In the genomic region with DNA sequence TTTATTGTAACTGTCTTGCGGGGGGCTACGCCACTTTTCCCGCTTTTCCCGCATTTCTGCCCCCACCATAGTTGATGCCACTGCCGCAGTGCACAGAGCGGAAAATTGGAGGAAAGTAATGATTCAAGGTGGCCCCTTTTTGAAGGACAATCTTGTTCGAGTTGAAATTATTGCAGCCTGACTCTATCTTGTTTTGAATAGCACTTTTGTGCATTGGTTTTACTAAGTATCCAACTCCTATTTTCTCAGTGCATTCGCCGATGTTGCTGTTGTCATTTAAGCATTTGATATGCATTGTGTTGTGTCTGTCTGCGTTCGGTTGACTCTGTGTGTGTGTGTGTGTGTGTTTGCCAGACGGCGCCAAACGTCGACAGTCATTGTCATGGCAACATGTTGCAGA, we compare ENCODE assay signal across 4 fruit fly cellular contexts.
TF ChIP-seq lines count a peak whose summit lies in the region.

No protein-coding gene starts in this region.

- no peak for TF ChIP-seq CTCF in whole organism, embryonic (GFP tag; optimal IDR thresholded peaks at IDR 0.05; lab: Kevin White, UChicago)

TF ChIP-seq in whole organism, embryonic, 481 proteins besides CTCF, POLR2A, EP300 and RAD21 (continues in another document):
- TF ChIP-seq sim (GFP tag; IDR thresholded peaks at IDR 0.05; lab: Robert Waterston, UW) (no peak), Mad (GFP tag; optimal IDR thresholded peaks at IDR 0.05; lab: Kevin White, UChicago) (no peak), Xrp1 (GFP tag; IDR thresholded peaks at IDR 0.05; lab: Robert Waterston, UW) (peak; percentile 38; the same call in 1 of the 2 replicates), CG13624 (GFP tag; optimal IDR thresholded peaks at IDR 0.05; lab: Kevin White, UChicago) (no peak), CG10979 (tag; optimal IDR thresholded peaks at IDR 0.05; lab: Kevin White, UChicago) (peak; percentile 16), row (GFP tag; IDR thresholded peaks at IDR 0.05; lab: Robert Waterston, UW) (no peak), CG18262 (tag; optimal IDR thresholded peaks at IDR 0.05; lab: Kevin White, UChicago) (peak; percentile 1), dmrt11E (tag; optimal IDR thresholded peaks at IDR 0.05; lab: Kevin White, UChicago) (peak; percentile 6), onecut (GFP tag; IDR thresholded peaks at IDR 0.05; lab: Robert Waterston, UW) (no peak), CG10147 (GFP tag; optimal IDR thresholded peaks at IDR 0.05; lab: Kevin White, UChicago) (no peak), ci (GFP tag; IDR thresholded peaks at IDR 0.05; lab: Robert Waterston, UW) (peak; percentile 51; the same call in 1 of the 3 replicates), Sox102F (GFP tag; optimal IDR thresholded peaks at IDR 0.05; lab: Kevin White, UChicago) (peak; percentile 16), gsb (GFP tag; IDR thresholded peaks at IDR 0.05; lab: Robert Waterston, UW) (no peak), unpg (GFP tag; optimal IDR thresholded peaks at IDR 0.05; lab: Kevin White, UChicago) (peak; percentile 9), CG1603 (tag; optimal IDR thresholded peaks at IDR 0.05; lab: Kevin White, UChicago) (peak; percentile 40), CG14050 (GFP tag; IDR thresholded peaks at IDR 0.05; lab: Robert Waterston, UW) (no peak), CG2712 (tag; optimal IDR thresholded peaks at IDR 0.05; lab: Kevin White, UChicago) (peak; percentile 12), sqz (GFP tag; optimal IDR thresholded peaks at IDR 0.05; lab: Kevin White, UChicago) (no peak), vvl (GFP tag; IDR thresholded peaks at IDR 0.05; lab: Robert Waterston, UW) (no peak), chif (GFP tag; optimal IDR thresholded peaks at IDR 0.05; lab: Kevin White, UChicago) (peak in 1 of 2 experiments; percentile 9), ems (GFP tag; optimal IDR thresholded peaks at IDR 0.05; lab: Kevin White, UChicago) (no peak), gem (tag; optimal IDR thresholded peaks at IDR 0.05; lab: Kevin White, UChicago) (peak; percentile 23)

TF ChIP-seq in whole organism, prepupa, 60 proteins besides CTCF, POLR2A, EP300 and RAD21 (continues in another document):
- TF ChIP-seq CG6276 (GFP tag; optimal IDR thresholded peaks at IDR 0.05; lab: Kevin White, UChicago) = peak; percentile 52
- no peak for TF ChIP-seq CG6854 (GFP tag; optimal IDR thresholded peaks at IDR 0.05; lab: Kevin White, UChicago)
- TF ChIP-seq CG9139 (GFP tag; optimal IDR thresholded peaks at IDR 0.05; lab: Kevin White, UChicago) = no peak
- TF ChIP-seq CG3919 (GFP tag; optimal IDR thresholded peaks at IDR 0.05; lab: Kevin White, UChicago) = peak; percentile 65
- TF ChIP-seq CG7368 (GFP tag; optimal IDR thresholded peaks at IDR 0.05; lab: Kevin White, UChicago) = peak; percentile 17
- peak; percentile 76 for TF ChIP-seq Eip78C (GFP tag; lab: Kevin White, UChicago)
- TF ChIP-seq Lpt (GFP tag; optimal IDR thresholded peaks at IDR 0.05; lab: Kevin White, UChicago) = peak; percentile 37
- TF ChIP-seq CG11762 (GFP tag; optimal IDR thresholded peaks at IDR 0.05; lab: Kevin White, UChicago; ENCODE audit: insufficient read depth) = peak; percentile 38
- no peak for TF ChIP-seq Ets21C (GFP tag; optimal IDR thresholded peaks at IDR 0.05; lab: Kevin White, UChicago)
- peak; percentile 67 for TF ChIP-seq svp (GFP tag; lab: Kevin White, UChicago)
- TF ChIP-seq CG31627 (GFP tag; optimal IDR thresholded peaks at IDR 0.05; lab: Kevin White, UChicago) = peak; percentile 8
- no peak for TF ChIP-seq fd59A (GFP tag; optimal IDR thresholded peaks at IDR 0.05; lab: Kevin White, UChicago)
- no peak for TF ChIP-seq CG1621 (tag; optimal IDR thresholded peaks at IDR 0.05; lab: Kevin White, UChicago)
- TF ChIP-seq eg (GFP tag; IDR thresholded peaks at IDR 0.05; lab: Robert Waterston, UW) = peak; percentile 50; the same call in 2 of the 3 replicates
- TF ChIP-seq Hr39 (GFP tag; optimal IDR thresholded peaks at IDR 0.05; lab: Kevin White, UChicago) = peak; percentile 25
- peak; percentile 36 for TF ChIP-seq acj6 (GFP tag; optimal IDR thresholded peaks at IDR 0.05; lab: Kevin White, UChicago)
- TF ChIP-seq spab (GFP tag; optimal IDR thresholded peaks at IDR 0.05; lab: Kevin White, UChicago) = no peak
- no peak for TF ChIP-seq CG8319 (GFP tag; optimal IDR thresholded peaks at IDR 0.05; lab: Kevin White, UChicago)
- TF ChIP-seq CG8632 (GFP tag; optimal IDR thresholded peaks at IDR 0.05; lab: Kevin White, UChicago) = no peak
- peak; percentile 39 for TF ChIP-seq Eip75B (GFP tag; optimal IDR thresholded peaks at IDR 0.05; lab: Kevin White, UChicago)
- peak; percentile 15 for TF ChIP-seq CG6792 (GFP tag; optimal IDR thresholded peaks at IDR 0.05; lab: Kevin White, UChicago)
- peak; percentile 29 for TF ChIP-seq Sox14 (GFP tag; optimal IDR thresholded peaks at IDR 0.05; lab: Kevin White, UChicago)
- TF ChIP-seq Gug (GFP tag; IDR thresholded peaks at IDR 0.05; lab: Robert Waterston, UW) = peak; percentile 65

TF ChIP-seq in whole organism, pupa, 21 proteins besides CTCF, POLR2A, EP300 and RAD21:
- TF ChIP-seq CG14655 (GFP tag; optimal IDR thresholded peaks at IDR 0.05; lab: Kevin White, UChicago) (peak; percentile 74), CG4496 (GFP tag; IDR thresholded peaks at IDR 0.05; lab: Robert Waterston, UW) (peak; percentile 70; the same call in 2 of the 3 replicates), EcR (GFP tag; optimal IDR thresholded peaks at IDR 0.05; lab: Kevin White, UChicago) (no peak), CG32121 (GFP tag; IDR thresholded peaks at IDR 0.05; lab: Robert Waterston, UW) (peak; percentile 68), CG13204 (GFP tag; optimal IDR thresholded peaks at IDR 0.05; lab: Kevin White, UChicago) (peak; percentile 10), CG10348 (GFP tag; IDR thresholded peaks at IDR 0.05; lab: Robert Waterston, UW) (no peak), rn (GFP tag; IDR thresholded peaks at IDR 0.05; lab: Robert Waterston, UW) (0 out of 2 replicates have a peak, but pooled peaks have one; percentile 23), CG17806 (tag; optimal IDR thresholded peaks at IDR 0.05; lab: Kevin White, UChicago) (peak; percentile 29), fd96Ca (GFP tag; IDR thresholded peaks at IDR 0.05; lab: Robert Waterston, UW) (peak; percentile 85), Snoo (tag; optimal IDR thresholded peaks at IDR 0.05; lab: Kevin White, UChicago) (no peak), CG12605 (GFP tag; IDR thresholded peaks at IDR 0.05; lab: Robert Waterston, UW) (peak; percentile 27; the same call in 1 of the 2 replicates), CG34367 (tag; optimal IDR thresholded peaks at IDR 0.05; lab: Kevin White, UChicago) (peak; percentile 21), CG8301 (tag; optimal IDR thresholded peaks at IDR 0.05; lab: Kevin White, UChicago) (peak; percentile 67), CG9948 (tag; optimal IDR thresholded peaks at IDR 0.05; lab: Kevin White, UChicago) (peak; percentile 25), gl (tag; optimal IDR thresholded peaks at IDR 0.05; lab: Kevin White, UChicago) (no peak), CG8159 (tag; optimal IDR thresholded peaks at IDR 0.05; lab: Kevin White, UChicago) (peak; percentile 3), D1 (tag; optimal IDR thresholded peaks at IDR 0.05; lab: Kevin White, UChicago) (no peak), Pif1B (GFP tag; optimal IDR thresholded peaks at IDR 0.05; lab: Kevin White, UChicago) (no peak), Ets98B (GFP tag; IDR thresholded peaks at IDR 0.05; lab: Robert Waterston, UW) (peak; percentile 71), CG15710 (tag; optimal IDR thresholded peaks at IDR 0.05; lab: Kevin White, UChicago) (peak; percentile 30), Pif1A (GFP tag; optimal IDR thresholded peaks at IDR 0.05; lab: Kevin White, UChicago) (peak; percentile 39)

TF ChIP-seq in whole organism, wandering third instar larva, 38 proteins besides CTCF, POLR2A, EP300 and RAD21:
- no peak for TF ChIP-seq Dif (GFP tag; optimal IDR thresholded peaks at IDR 0.05; lab: Kevin White, UChicago; ENCODE audit: partially characterized antibody)
- peak in 1 of 2 experiments; percentile 21 for TF ChIP-seq foxo (GFP tag; optimal IDR thresholded peaks at IDR 0.05; lab: Kevin White, UChicago)
- TF ChIP-seq usp (GFP tag; optimal IDR thresholded peaks at IDR 0.05; lab: Kevin White, UChicago) = no peak
- TF ChIP-seq OdsH (GFP tag; optimal IDR thresholded peaks at IDR 0.05; lab: Kevin White, UChicago) = no peak
- peak; percentile 27 for TF ChIP-seq h (GFP tag; optimal IDR thresholded peaks at IDR 0.05; lab: Kevin White, UChicago)

Comparison
In these comparisons a context has a peak if more than half of its experiments do, and no peak if none do; other contexts are left out.
1. Of the 7 proteins assayed by ChIP-seq in both whole organism, embryonic and whole organism, prepupa: peak only in whole organism, embryonic: Blimp-1 and Sox102F; only in whole organism, prepupa: Gug, Hr39 and Lpt; in both: none; in neither: 2.